Worm (Caenorhabditis elegans): ENCODE results near the gene kgb-1.

kgb-1 gene

ce11 chrIV:443622-444021 is 33.8 kb upstream of the kgb-1 start, which contains the start of gene mrpl-55 (continued):
- TF ChIP-seq nhr-10 (tag; optimal IDR thresholded peaks at IDR 0.05) (no peak), F44E2.7 (GFP tag; IDR thresholded peaks at IDR 0.05) (no peak), ces-1 (GFP tag; optimal IDR thresholded peaks at IDR 0.05) (no peak), fos-1 (tag; optimal IDR thresholded peaks at IDR 0.05) (no peak), D1046.2 (GFP tag; IDR thresholded peaks at IDR 0.05) (no peak), zag-1 (tag; optimal IDR thresholded peaks at IDR 0.05) (no peak), hmg-1.1 (GFP tag; IDR thresholded peaks at IDR 0.05) (peak; percentile 71), Y5F2A.4 (GFP tag; optimal IDR thresholded peaks at IDR 0.05) (no peak), lin-38 (GFP tag; IDR thresholded peaks at IDR 0.05) (peak; percentile 99), php-3 (GFP tag; IDR thresholded peaks at IDR 0.05) (no peak), ceh-82 (tag; optimal IDR thresholded peaks at IDR 0.05) (no peak), spr-1 (tag; optimal IDR thresholded peaks at IDR 0.05) (peak; percentile 67), aly-2 (tag; optimal IDR thresholded peaks at IDR 0.05) (no peak), lim-7 (GFP tag; IDR thresholded peaks at IDR 0.05) (no peak), tag-97 (GFP tag; IDR thresholded peaks at IDR 0.05) (no peak), nhr-28 (tag; optimal IDR thresholded peaks at IDR 0.05) (peak; percentile 76), dmd-6 (GFP tag; IDR thresholded peaks at IDR 0.05) (peak; percentile 46), nhr-76 (tag; optimal IDR thresholded peaks at IDR 0.05) (no peak), ZK546.5 (tag; optimal IDR thresholded peaks at IDR 0.05) (no peak), F10B5.3 (tag; optimal IDR thresholded peaks at IDR 0.05) (no peak), pqm-1 (tag; optimal IDR thresholded peaks at IDR 0.05) (no peak), saeg-2 (GFP tag; IDR thresholded peaks at IDR 0.05) (no peak), nhr-48 (tag; optimal IDR thresholded peaks at IDR 0.05) (peak; percentile 11), mxl-2 (GFP tag; conservative IDR thresholded peaks at IDR 0.05) (no peak), mes-2 (tag; optimal IDR thresholded peaks at IDR 0.05; ENCODE audit: poor library complexity, severe bottlenecking) (peak; percentile 94), nhr-77 (tag; optimal IDR thresholded peaks at IDR 0.05) (peak; percentile 77), T20F7.1 (GFP tag; optimal IDR thresholded peaks at IDR 0.05) (peak; percentile 81), duxl-1 (tag; optimal IDR thresholded peaks at IDR 0.05; ENCODE audit: poor library complexity) (peak; percentile 52), sdz-12 (GFP tag; optimal IDR thresholded peaks at IDR 0.05) (no peak), daf-16 (GFP tag; optimal IDR thresholded peaks at IDR 0.05) (no peak), daf-16 (tag; optimal IDR thresholded peaks at IDR 0.05) (peak; percentile 43), cey-2 (tag; optimal IDR thresholded peaks at IDR 0.05; ENCODE audit: borderline replicate concordance, insufficient read depth) (no peak), mxl-3 (GFP tag; optimal IDR thresholded peaks at IDR 0.05) (peak; percentile 1), zfp-2 (tag; optimal IDR thresholded peaks at IDR 0.05) (no peak), tra-1 (GFP tag; IDR thresholded peaks at IDR 0.05) (no peak), zfp-3 (GFP tag; conservative IDR thresholded peaks at IDR 0.05) (no peak), mep-1 (tag; optimal IDR thresholded peaks at IDR 0.05) (peak; percentile 88), unc-130 (GFP tag; optimal IDR thresholded peaks at IDR 0.05) (no peak), mdt-29 (GFP tag; IDR thresholded peaks at IDR 0.05) (no peak), daf-19 (GFP tag; conservative IDR thresholded peaks at IDR 0.05) (no peak), F49E8.2 (tag; optimal IDR thresholded peaks at IDR 0.05; ENCODE audit: borderline replicate concordance) (no peak), dmd-8 (GFP tag; IDR thresholded peaks at IDR 0.05) (no peak), egl-27 (tag; optimal IDR thresholded peaks at IDR 0.05) (no peak), ztf-11 (tag; optimal IDR thresholded peaks at IDR 0.05) (no peak), rbr-2 (tag; optimal IDR thresholded peaks at IDR 0.05) (peak; percentile 82), daf-12 (tag; optimal IDR thresholded peaks at IDR 0.05) (no peak), ceh-20 (GFP tag; IDR thresholded peaks at IDR 0.05) (0 out of 2 replicates have a peak, but pooled peaks have one; percentile 60), madf-5 (GFP tag; IDR thresholded peaks at IDR 0.05) (no peak), zip-11 (GFP tag; IDR thresholded peaks at IDR 0.05) (no peak), ceh-28 (tag; optimal IDR thresholded peaks at IDR 0.05) (peak; percentile 6), lin-1 (GFP tag; IDR thresholded peaks at IDR 0.05) (no peak), nhr-42 (GFP tag; IDR thresholded peaks at IDR 0.05) (no peak), mdl-1 (tag; optimal IDR thresholded peaks at IDR 0.05) (peak in 1 of 2 experiments; percentile 62)
